Fruit fly (Drosophila melanogaster): ENCODE results near the gene sina.

- no peak for TF ChIP-seq usp (GFP tag; optimal IDR thresholded peaks at IDR 0.05)
- no peak for TF ChIP-seq CG9705 (GFP tag; optimal IDR thresholded peaks at IDR 0.05)
- no peak for TF ChIP-seq Hnf4 (GFP tag; optimal IDR thresholded peaks at IDR 0.05)
- TF ChIP-seq Abd-B (GFP tag; optimal IDR thresholded peaks at IDR 0.05), result no peak
- no peak for TF ChIP-seq dsf (GFP tag; optimal IDR thresholded peaks at IDR 0.05; ENCODE audit: borderline replicate concordance)
- no peak for TF ChIP-seq HLH106 (tag; optimal IDR thresholded peaks at IDR 0.05)
- no peak for TF ChIP-seq sage (GFP tag; optimal IDR thresholded peaks at IDR 0.05)
- no peak for TF ChIP-seq Myc (optimal IDR thresholded peaks at IDR 0.05)
- no peak for TF ChIP-seq brk (GFP tag; optimal IDR thresholded peaks at IDR 0.05)
These were observed 42.9 kb downstream of the sina start for dm6 chr3L:16896408-16896807.
